Worm (Caenorhabditis elegans): ENCODE measurements around the gene fat-7.

DNA sequence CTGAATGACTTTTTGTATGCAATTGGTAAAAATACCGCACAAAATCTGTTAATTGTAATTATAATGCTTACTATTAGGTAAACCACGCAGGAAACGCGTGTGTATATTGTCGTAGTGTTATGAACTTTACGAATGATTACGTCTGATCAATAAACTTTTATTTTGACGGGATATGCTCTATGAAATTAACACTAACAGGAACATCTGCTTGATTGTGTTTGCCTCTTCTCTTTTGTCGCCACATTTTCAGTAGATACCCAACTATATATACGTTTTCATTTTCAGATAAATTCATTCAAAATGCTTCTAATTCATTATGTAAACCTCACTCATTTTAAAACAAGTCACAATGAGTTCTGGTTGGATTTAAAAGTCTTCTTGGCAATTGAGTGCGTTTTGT is 20.7 kb downstream of the fat-7 start, which contains the start of gene sre-10:
- TF ChIP-seq lin-35 (GFP tag; optimal IDR thresholded peaks at IDR 0.05) (no peak), nfya-2 (GFP tag; IDR thresholded peaks at IDR 0.05) (no peak), tbp1 (GFP tag; optimal IDR thresholded peaks at IDR 0.05) (no peak), ccch-3 (GFP tag; optimal IDR thresholded peaks at IDR 0.05) (no peak)
